Worm (Caenorhabditis elegans) whole organism, L4 larva: ENCODE measurements around the gene F54D5.7.

ENCODE experiments used
- D1046.2 ChIP-seq: fragments of 200-800 bp; sonication (Bioruptor generic); IDR thresholded peaks from 2 replicates; pipeline ENCODE4 v1.3.6; 2022; ENCODE audit warnings: missing genetic modification characterization, missing compliant biosample characterization
- F44E2.7 ChIP-seq: fragments of 200-800 bp; sonication (Bioruptor generic); IDR thresholded peaks from 2 replicates; pipeline ENCODE4 v2.1.2; 2022; ENCODE audit warnings: missing genetic modification characterization, missing compliant biosample characterization
- R02D3.7 ChIP-seq: fragments of 150-350 bp; sonication (generic microtip); optimal IDR thresholded peaks from 3 replicates; lab custom pipeline; 2014; ENCODE audit warnings: missing biosample characterization, missing genetic modification characterization
- T26A8.4 ChIP-seq: fragments of 200-800 bp; sonication (Bioruptor generic); IDR thresholded peaks from 2 replicates; pipeline ENCODE4 v1.3.6; 2022; ENCODE audit warnings: missing genetic modification characterization, missing compliant biosample characterization
- Y48G9A.11 ChIP-seq: fragments of 200-800 bp; sonication (Bioruptor generic); IDR thresholded peaks from 2 replicates; pipeline ENCODE4 v1.3.6; 2022; ENCODE audit warnings: missing genetic modification reagents, missing genetic modification characterization, missing compliant biosample characterization
- Y5F2A.4 ChIP-seq: fragments of 200-800 bp; sonication (Bioruptor generic); optimal IDR thresholded peaks from 2 replicates; lab custom pipeline; 2018; ENCODE audit warnings: mild to moderate bottlenecking, missing genetic modification characterization, missing compliant biosample characterization
- Y75B8A.6 ChIP-seq: fragments of 200-800 bp; sonication (Bioruptor generic); IDR thresholded peaks from 2 replicates; pipeline ENCODE4 v1.3.6; 2022; ENCODE audit warnings: missing genetic modification reagents, missing genetic modification characterization, missing compliant biosample characterization
- aha-1 ChIP-seq: fragments of 150-350 bp; peaks from one replicate; lab custom pipeline; 2014; ENCODE audit warnings: missing biosample characterization, missing genetic modification characterization
- ceh-62 ChIP-seq: sonication (generic microtip); optimal IDR thresholded peaks from 2 replicates; lab custom pipeline; 2017; ENCODE audit warnings: missing biosample characterization, missing genetic modification characterization
- cey-2 ChIP-seq: sonication (generic microtip); optimal IDR thresholded peaks from 3 replicates; lab custom pipeline; 2017; ENCODE audit warnings: missing genetic modification characterization, mild to moderate bottlenecking, missing compliant biosample characterization, antibody characterized with exemption, borderline replicate concordance; ENCODE audit not compliant: insufficient read depth
- ctbp-1 ChIP-seq: fragments of 200-800 bp; sonication (Bioruptor generic); IDR thresholded peaks from 2 replicates; pipeline ENCODE4 v1.3.6; 2022; ENCODE audit warnings: missing genetic modification reagents, missing genetic modification characterization, missing compliant biosample characterization
- daf-16 ChIP-seq, 3 experiments: sonication (generic microtip); optimal IDR thresholded peaks; 2 replicates each; lab custom pipeline; 2016 to 2017; ENCODE audit warnings: missing genetic modification characterization in 3 of 3, missing genetic modification reagents in 3 of 3, mild to moderate bottlenecking in 2 of 3, missing compliant biosample characterization in 2 of 3, missing biosample characterization in 1 of 3, moderate library complexity in 1 of 3
- dmd-8 ChIP-seq: fragments of 200-800 bp; sonication (Bioruptor generic); IDR thresholded peaks from 2 replicates; pipeline ENCODE4 v1.3.6; 2022; ENCODE audit warnings: missing genetic modification characterization, missing compliant biosample characterization
- dmd-9 ChIP-seq: fragments of 200-800 bp; sonication (Bioruptor generic); IDR thresholded peaks from 2 replicates; pipeline ENCODE4 v1.3.6; 2022; ENCODE audit warnings: missing genetic modification reagents, missing genetic modification characterization, missing compliant biosample characterization
- dpl-1 ChIP-seq: fragments of 150-350 bp; optimal IDR thresholded peaks from 2 replicates; lab custom pipeline; 2014; ENCODE audit warnings: missing biosample characterization, missing genetic modification reagents, missing genetic modification characterization
- duxl-1 ChIP-seq: sonication (generic microtip); optimal IDR thresholded peaks from 2 replicates; lab custom pipeline; 2016; ENCODE audit warnings: mild to moderate bottlenecking, missing genetic modification characterization, moderate library complexity, missing compliant biosample characterization; ENCODE audit not compliant: poor library complexity
- egl-27 ChIP-seq: sonication (generic microtip); optimal IDR thresholded peaks from 3 replicates; lab custom pipeline; 2017; ENCODE audit warnings: missing biosample characterization, missing genetic modification reagents, missing genetic modification characterization
- egl-43 ChIP-seq: fragments of 200-800 bp; sonication (Bioruptor generic); IDR thresholded peaks from 2 replicates; pipeline ENCODE4 v1.3.6; 2022; ENCODE audit warnings: missing genetic modification reagents, missing genetic modification characterization, missing compliant biosample characterization
- lim-7 ChIP-seq: fragments of 200-800 bp; sonication (Bioruptor generic); IDR thresholded peaks from 2 replicates; pipeline ENCODE4 v1.3.6; 2022; ENCODE audit warnings: missing genetic modification characterization, missing compliant biosample characterization
- lin-29 ChIP-seq: fragments of 200-800 bp; sonication (Bioruptor generic); IDR thresholded peaks from 2 replicates; pipeline ENCODE4 v1.3.6; 2022; ENCODE audit warnings: missing genetic modification reagents, missing genetic modification characterization, missing compliant biosample characterization
- lin-38 ChIP-seq: fragments of 200-800 bp; sonication (Bioruptor generic); IDR thresholded peaks from 2 replicates; pipeline ENCODE4 v1.3.6; 2022; ENCODE audit warnings: missing genetic modification reagents, missing genetic modification characterization, missing compliant biosample characterization
- lin-39 ChIP-seq: fragments of 150-350 bp; optimal IDR thresholded peaks from 2 replicates; lab custom pipeline; 2014; ENCODE audit warnings: missing biosample characterization, missing genetic modification reagents, missing genetic modification characterization
- madf-9 ChIP-seq: fragments of 200-800 bp; sonication (Bioruptor generic); conservative IDR thresholded peaks from 2 replicates; pipeline ENCODE4 v1.3.6; 2022; ENCODE audit warnings: missing genetic modification reagents, missing genetic modification characterization, missing compliant biosample characterization
- mdl-1 ChIP-seq, 2 experiments: fragments of 150-350 bp in 1 of 2; sonication (generic microtip) in 1 of 2; optimal IDR thresholded peaks; 2 replicates each; lab custom pipeline; 2014 to 2017; ENCODE audit warnings: missing biosample characterization in 2 of 2, missing genetic modification characterization in 2 of 2
- mxl-2 ChIP-seq: fragments of 200-800 bp; sonication (Bioruptor generic); conservative IDR thresholded peaks from 2 replicates; pipeline ENCODE4 v1.3.6; 2022; ENCODE audit warnings: missing genetic modification reagents, missing genetic modification characterization, missing compliant biosample characterization
- nhr-10 ChIP-seq: fragments of 150-350 bp; optimal IDR thresholded peaks from 2 replicates; lab custom pipeline; 2014; ENCODE audit warnings: missing biosample characterization, missing genetic modification characterization
- nhr-237 ChIP-seq: sonication (generic microtip); optimal IDR thresholded peaks from 2 replicates; lab custom pipeline; 2017; ENCODE audit warnings: missing biosample characterization, missing genetic modification characterization
- nhr-48 ChIP-seq: sonication (generic microtip); optimal IDR thresholded peaks from 2 replicates; lab custom pipeline; 2016; ENCODE audit warnings: mild to moderate bottlenecking, missing genetic modification characterization, missing compliant biosample characterization
- nhr-77 ChIP-seq: fragments of 150-350 bp; optimal IDR thresholded peaks from 2 replicates; lab custom pipeline; 2014; ENCODE audit warnings: missing biosample characterization, missing genetic modification characterization
- php-3 ChIP-seq: fragments of 200-800 bp; sonication (Bioruptor generic); IDR thresholded peaks from 2 replicates; pipeline ENCODE4 v1.3.6; 2022; ENCODE audit warnings: missing genetic modification reagents, missing genetic modification characterization, missing compliant biosample characterization
- saeg-2 ChIP-seq: fragments of 200-800 bp; sonication (Bioruptor generic); IDR thresholded peaks from 2 replicates; pipeline ENCODE4 v1.3.6; 2022; ENCODE audit warnings: missing genetic modification reagents, missing genetic modification characterization, missing compliant biosample characterization
- set-16 ChIP-seq: fragments of 200-800 bp; sonication (Bioruptor generic); IDR thresholded peaks from 2 replicates; pipeline ENCODE4 v1.3.6; 2022; ENCODE audit warnings: missing genetic modification reagents, missing genetic modification characterization, missing compliant biosample characterization
- spr-3 ChIP-seq: fragments of 200-800 bp; sonication (Bioruptor generic); optimal IDR thresholded peaks from 2 replicates; lab custom pipeline; 2018; ENCODE audit warnings: mild to moderate bottlenecking, missing genetic modification characterization, missing compliant biosample characterization
- unc-130 ChIP-seq: sonication (generic microtip); optimal IDR thresholded peaks from 2 replicates; lab custom pipeline; 2016; ENCODE audit warnings: missing genetic modification reagents, missing genetic modification characterization, missing compliant biosample characterization
- vab-7 ChIP-seq: fragments of 200-800 bp; sonication (Bioruptor generic); IDR thresholded peaks from 2 replicates; pipeline ENCODE4 v1.3.6; 2022; ENCODE audit warnings: missing genetic modification reagents, missing genetic modification characterization, missing compliant biosample characterization

The F54D5.7 gene

ce11 chrII:11536505-11536904 is 10.8 kb upstream of the F54D5.7 start:
- TF ChIP-seq aha-1 (peak; percentile 63), cey-2 (tag; lab: Kevin White, UChicago) (no peak)

- no peak for TF ChIP-seq Y5F2A.4
- TF ChIP-seq lin-29 (GFP tag; lab: Robert Waterston, UW): no peak
- peak; percentile 9 for TF ChIP-seq spr-3 (GFP tag; lab: Kevin White, UChicago)
- peak; percentile 73 for TF ChIP-seq lin-38 (GFP tag; lab: Robert Waterston, UW)
- no peak for TF ChIP-seq T26A8.4 (GFP tag; lab: Robert Waterston, UW)
- TF ChIP-seq daf-16 (GFP tag; optimal IDR thresholded peaks at IDR 0.05; lab: Kevin White, UChicago): no peak
- TF ChIP-seq daf-16 (tag; optimal IDR thresholded peaks at IDR 0.05; lab: Kevin White, UChicago): no peak
- no peak for TF ChIP-seq F44E2.7 (GFP tag; lab: Robert Waterston, UW)
- TF ChIP-seq dpl-1 (GFP tag; lab: Kevin White, UChicago): no peak
- TF ChIP-seq ctbp-1 (GFP tag; lab: Robert Waterston, UW): no peak
- peak in 1 of 2 experiments; percentile 3 for TF ChIP-seq mdl-1 (tag; optimal IDR thresholded peaks at IDR 0.05; lab: Kevin White, UChicago)
- no peak for TF ChIP-seq mxl-2 (GFP tag; lab: Robert Waterston, UW)
- no peak for TF ChIP-seq R02D3.7 (tag; lab: Kevin White, UChicago)
- no peak for TF ChIP-seq Y75B8A.6 (GFP tag; lab: Robert Waterston, UW)
- TF ChIP-seq php-3 (GFP tag; lab: Robert Waterston, UW): no peak
- no peak for TF ChIP-seq lin-39 (tag; lab: Kevin White, UChicago)
- no peak for TF ChIP-seq dmd-9 (GFP tag; lab: Robert Waterston, UW)
- TF ChIP-seq set-16 (GFP tag; lab: Robert Waterston, UW): peak; percentile 82
- TF ChIP-seq nhr-77 (tag; lab: Kevin White, UChicago): no peak
- TF ChIP-seq unc-130 (GFP tag; lab: Kevin White, UChicago): peak; percentile 70
- TF ChIP-seq Y48G9A.11 (GFP tag; lab: Robert Waterston, UW): peak; percentile 64; the same call in 1 of the 2 replicates
- TF ChIP-seq ceh-62: no peak
- 0 out of 2 replicates have a peak, but pooled peaks have one; percentile 8 for TF ChIP-seq D1046.2 (GFP tag; lab: Robert Waterston, UW)
- TF ChIP-seq vab-7 (GFP tag; lab: Robert Waterston, UW): no peak
- no peak for TF ChIP-seq saeg-2
Observed at ce11 chrII:11537115-11537514, 10.2 kb upstream of the F54D5.7 start.

- no peak for TF ChIP-seq nhr-237
- TF ChIP-seq nhr-10: no peak
- no peak for TF ChIP-seq duxl-1 (tag; lab: Kevin White, UChicago)
- TF ChIP-seq nhr-48 (tag; lab: Kevin White, UChicago): no peak
- no peak for TF ChIP-seq T26A8.4 (GFP tag; lab: Robert Waterston, UW)
- no peak for TF ChIP-seq lin-39 (tag; lab: Kevin White, UChicago)
- no peak for TF ChIP-seq egl-43 (GFP tag; lab: Robert Waterston, UW)
- no peak for TF ChIP-seq Y5F2A.4
- TF ChIP-seq madf-9 (GFP tag; lab: Robert Waterston, UW): no peak
- no peak for TF ChIP-seq egl-27 (tag; lab: Kevin White, UChicago)
Observed at ce11 chrII:11537606-11538016, 9.7 kb upstream of the F54D5.7 start.

- TF ChIP-seq lim-7 (GFP tag; lab: Robert Waterston, UW) (0 out of 2 replicates have a peak, but pooled peaks have one; percentile 10), D1046.2 (GFP tag; lab: Robert Waterston, UW) (no peak), daf-16 (GFP tag; optimal IDR thresholded peaks at IDR 0.05; lab: Kevin White, UChicago) (no peak), daf-16 (tag; optimal IDR thresholded peaks at IDR 0.05; lab: Kevin White, UChicago) (peak; percentile 32), dmd-8 (GFP tag; lab: Robert Waterston, UW) (0 out of 2 replicates have a peak, but pooled peaks have one; percentile 5)
Observed at ce11 chrII:11538741-11539140, 8.6 kb upstream of the F54D5.7 start, which contains the start of gene Y62F5A.9. Y62F5A.9 (minus strand) TSS chrII:11538841.
